Worm (Caenorhabditis elegans) whole organism, L3 larva: ENCODE data around the gene osta-3.

Experiments used
- elt-2 ChIP-seq: sonication (generic microtip); optimal IDR thresholded peaks from 2 replicates; lab custom pipeline; 2016; ENCODE audit warnings: missing genetic modification reagents, mild to moderate bottlenecking, missing genetic modification characterization, missing compliant biosample characterization
- jun-1 ChIP-seq: fragments of 150-350 bp; optimal IDR thresholded peaks from 2 replicates; lab custom pipeline; 2014; ENCODE audit warnings: missing biosample characterization, missing genetic modification reagents, missing genetic modification characterization
- mdl-1 ChIP-seq: fragments of 150-350 bp; optimal IDR thresholded peaks from 2 replicates; lab custom pipeline; 2014; ENCODE audit warnings: missing biosample characterization, missing genetic modification characterization
- nhr-12 ChIP-seq: fragments of 150-350 bp; optimal IDR thresholded peaks from 2 replicates; lab custom pipeline; 2014; ENCODE audit warnings: missing biosample characterization, missing genetic modification characterization
- nhr-76 ChIP-seq: fragments of 150-350 bp; sonication (generic microtip); optimal IDR thresholded peaks from 5 replicates; lab custom pipeline; 2014; ENCODE audit warnings: missing biosample characterization, missing genetic modification characterization
- ztf-11 ChIP-seq: fragments of 150-350 bp; optimal IDR thresholded peaks from 2 replicates; lab custom pipeline; 2014; ENCODE audit warnings: missing biosample characterization, missing genetic modification characterization

- TF ChIP-seq ztf-11 (tag; lab: Kevin White, UChicago) (no peak), elt-2 (tag; lab: Kevin White, UChicago) (no peak), jun-1 (tag; lab: Kevin White, UChicago) (no peak), nhr-12 (tag; lab: Kevin White, UChicago) (no peak), mdl-1 (tag; lab: Kevin White, UChicago) (no peak), nhr-76 (no peak)
Observed at ce11 chrII:14820460-14820859, 8.1 kb downstream of the osta-3 start.
